Fruit fly (Drosophila melanogaster): Measurements from ENCODE around the gene Dlc90F.

DNA sequence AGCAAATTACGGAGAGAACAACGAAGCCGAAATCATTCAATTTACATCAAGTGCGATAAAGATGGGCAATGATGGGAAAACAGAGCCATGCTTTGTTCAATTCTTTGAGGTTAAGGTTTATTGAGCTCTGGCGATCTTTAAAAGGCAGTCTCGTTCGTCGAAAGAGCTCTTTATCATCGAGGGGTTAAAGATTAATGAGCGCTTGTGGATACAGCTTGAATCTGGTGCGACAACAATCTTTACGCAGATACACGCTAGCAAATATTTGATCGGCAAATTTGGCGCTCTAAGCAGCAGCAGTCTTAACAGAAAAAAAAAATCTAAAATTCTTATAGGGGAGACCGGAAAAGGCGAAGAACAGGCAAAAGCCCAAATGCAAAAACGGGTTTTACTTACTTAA lies 2.9 kb upstream of the Dlc90F start:
- no peak for TF ChIP-seq tj (GFP tag; optimal IDR thresholded peaks at IDR 0.05)
- TF ChIP-seq Crg-1 (GFP tag; optimal IDR thresholded peaks at IDR 0.05): no peak
- TF ChIP-seq toe (GFP tag; optimal IDR thresholded peaks at IDR 0.05): no peak
- no peak for TF ChIP-seq kay (GFP tag; ENCODE audit: borderline replicate concordance)
- no peak for TF ChIP-seq CG12768 (GFP tag; optimal IDR thresholded peaks at IDR 0.05)
- TF ChIP-seq CG11617 (GFP tag; optimal IDR thresholded peaks at IDR 0.05): no peak
- TF ChIP-seq CG1620 (GFP tag; optimal IDR thresholded peaks at IDR 0.05): no peak
- no peak for TF ChIP-seq Hr96 (GFP tag; optimal IDR thresholded peaks at IDR 0.05)
- no peak for TF ChIP-seq CG14711 (tag; optimal IDR thresholded peaks at IDR 0.05)
- TF ChIP-seq cnc (optimal IDR thresholded peaks at IDR 0.05): no peak
